Fruit fly (Drosophila melanogaster): ENCODE measurements around the gene CG4297.

Gene CG4297

DNA sequence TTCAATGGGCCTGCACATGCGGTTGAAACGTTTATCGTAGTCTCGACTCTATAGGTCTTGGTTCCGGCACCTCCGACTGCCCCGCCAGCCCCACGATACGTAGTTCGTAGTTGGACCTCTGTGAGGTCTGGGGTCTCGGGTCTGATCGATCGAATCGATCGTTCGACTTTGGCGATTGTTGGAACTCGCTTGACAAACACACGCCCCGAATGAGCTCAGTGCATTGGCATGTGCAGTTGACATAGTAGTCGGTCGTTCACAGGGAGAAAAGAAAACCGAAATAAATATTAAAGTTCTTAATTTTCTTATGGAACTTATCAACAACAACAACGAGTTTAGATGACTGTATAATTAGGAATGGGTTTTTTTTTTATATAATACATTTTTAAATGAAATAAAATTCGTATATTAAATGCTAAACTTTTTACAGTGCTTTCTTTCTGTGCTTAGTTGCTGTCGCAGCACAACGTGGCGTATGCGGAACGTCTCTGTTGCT is 36.6 kb downstream of the CG4297 start (continued):
- TF ChIP-seq Met (GFP tag; optimal IDR thresholded peaks at IDR 0.05) (peak; percentile 37), CG8632 (GFP tag; optimal IDR thresholded peaks at IDR 0.05) (peak; percentile 34), CG11294 (GFP tag; IDR thresholded peaks at IDR 0.05) (peak; percentile 35), lz (GFP tag; optimal IDR thresholded peaks at IDR 0.05) (no peak), Smox (GFP tag; optimal IDR thresholded peaks at IDR 0.05) (no peak), CG6792 (GFP tag; optimal IDR thresholded peaks at IDR 0.05) (peak; percentile 41), CG16779 (tag; optimal IDR thresholded peaks at IDR 0.05) (no peak), vri (GFP tag; optimal IDR thresholded peaks at IDR 0.05) (no peak)

DNA sequence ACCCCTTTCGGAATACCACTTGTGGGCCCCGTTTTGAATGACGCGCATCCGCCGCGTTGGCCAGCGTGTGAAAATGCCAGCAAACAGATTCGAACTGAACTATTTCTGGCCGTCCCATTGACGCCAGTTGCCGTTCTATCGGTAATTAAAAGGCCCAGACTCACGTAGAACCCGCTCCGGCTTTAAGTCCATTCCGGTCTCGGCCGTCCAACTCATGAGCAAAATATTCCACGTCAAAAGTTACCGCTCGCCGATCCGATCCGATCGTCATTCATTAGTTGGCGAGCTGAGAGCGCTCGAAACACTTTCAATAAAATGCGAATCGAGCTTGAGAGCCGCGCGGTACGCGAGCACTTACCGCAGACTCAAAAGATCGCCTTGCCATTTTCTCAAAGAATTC is 37.6 kb downstream of the CG4297 start:
- no peak for TF ChIP-seq fd59A (GFP tag; optimal IDR thresholded peaks at IDR 0.05)
- TF ChIP-seq CG11294 (GFP tag; IDR thresholded peaks at IDR 0.05), result no peak
- TF ChIP-seq ss (GFP tag; optimal IDR thresholded peaks at IDR 0.05), result no peak

DNA sequence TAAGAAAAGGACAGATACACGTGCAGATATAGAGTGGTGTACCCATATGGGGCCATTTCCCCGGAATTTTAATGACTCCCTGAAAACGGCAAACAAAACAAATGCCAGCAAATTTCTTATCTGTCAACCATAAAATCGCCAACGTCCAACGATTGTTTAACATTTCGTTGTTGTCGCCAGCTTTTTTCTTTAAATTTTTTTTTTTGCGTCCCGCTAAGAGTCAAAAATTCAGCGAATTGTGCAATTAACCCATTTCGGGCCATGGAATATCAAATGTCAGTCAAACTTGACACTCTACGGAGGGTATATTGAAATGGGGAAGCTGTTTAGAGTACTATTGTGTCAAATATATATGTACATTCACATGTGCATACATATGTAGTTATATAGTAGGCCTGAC is 39.9 kb downstream of the CG4297 start:
- TF ChIP-seq pdm3 (GFP tag; optimal IDR thresholded peaks at IDR 0.05) (no peak), Blimp-1 (GFP tag; optimal IDR thresholded peaks at IDR 0.05) (no peak), Eip78C (GFP tag) (peak; percentile 3), Hr39 (GFP tag; optimal IDR thresholded peaks at IDR 0.05) (no peak), Sox102F (GFP tag; optimal IDR thresholded peaks at IDR 0.05) (no peak), CG10669 (GFP tag; optimal IDR thresholded peaks at IDR 0.05) (no peak), svp (GFP tag) (peak; percentile 64), CG6792 (GFP tag; optimal IDR thresholded peaks at IDR 0.05) (no peak), vri (GFP tag; optimal IDR thresholded peaks at IDR 0.05) (peak; percentile 48), CG16779 (tag; optimal IDR thresholded peaks at IDR 0.05) (no peak), CG11762 (GFP tag; optimal IDR thresholded peaks at IDR 0.05; ENCODE audit: insufficient read depth) (no peak)

DNA sequence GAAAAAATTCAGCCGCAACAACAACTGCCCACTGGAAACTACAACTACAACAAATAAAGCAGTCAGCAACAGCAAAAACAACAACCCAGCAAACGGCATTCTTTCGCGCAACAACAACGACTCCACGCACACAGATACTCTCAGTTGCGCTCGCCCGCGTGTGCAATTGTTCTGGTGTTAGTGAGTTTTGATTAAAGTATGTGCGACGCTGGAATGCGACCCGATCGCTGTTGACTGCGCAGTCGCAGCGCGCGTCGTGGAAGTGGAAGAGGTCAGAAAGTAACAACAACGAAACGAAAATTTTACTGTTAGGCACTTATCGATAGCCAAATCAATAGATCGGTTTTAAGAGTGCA is 40.4 kb downstream of the CG4297 start:
- TF ChIP-seq dsx (GFP tag; optimal IDR thresholded peaks at IDR 0.05; ENCODE audit: poor library complexity, severe bottlenecking) (no peak), svp (GFP tag) (peak; percentile 73)

DNA sequence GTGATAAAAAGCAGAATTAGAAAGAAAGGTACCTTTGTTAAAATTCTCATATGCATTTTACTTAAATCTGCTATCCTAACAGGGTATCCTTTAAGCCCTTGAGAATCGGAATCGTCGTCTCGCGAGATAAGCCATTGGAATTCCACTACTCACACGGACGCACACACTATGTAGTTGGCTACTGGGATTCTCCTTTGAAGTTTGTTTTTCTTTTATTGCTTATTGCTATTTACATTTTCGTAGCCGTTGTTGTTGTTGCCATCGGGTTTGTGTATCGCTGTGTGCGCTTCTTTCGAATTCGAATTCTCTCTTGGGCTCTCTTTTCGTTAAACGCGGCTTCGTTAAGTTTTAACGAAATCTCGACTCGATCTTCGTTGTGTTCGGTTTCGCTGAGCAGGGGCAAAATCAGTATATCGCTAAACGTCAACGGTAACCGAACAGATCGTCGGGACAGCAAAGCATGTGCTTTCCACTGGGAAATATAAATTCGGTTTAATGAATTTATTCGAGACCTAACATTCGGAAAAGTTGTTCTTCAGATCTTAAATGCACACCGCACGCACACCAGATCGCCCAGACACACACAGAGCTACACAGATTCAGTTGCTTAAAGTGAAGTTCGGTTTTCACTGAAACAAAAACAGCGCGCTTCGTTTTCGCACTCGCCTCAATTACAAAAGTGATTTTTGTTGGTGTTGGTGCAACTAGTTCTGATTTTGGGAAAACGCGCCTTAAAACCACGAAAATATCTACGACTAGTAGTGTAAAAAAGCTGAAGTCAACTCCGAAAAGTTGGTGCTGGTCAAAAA is 41.0 kb downstream of the CG4297 start, which contains the start of gene ex:
ex (plus strand) TSS at position 408 of the 809 bp plus-strand sequence.
- TF ChIP-seq salr (GFP tag; optimal IDR thresholded peaks at IDR 0.05), result no peak
- peak; percentile 40 for TF ChIP-seq Met (GFP tag; optimal IDR thresholded peaks at IDR 0.05)
- peak; percentile 65 for TF ChIP-seq CG1621 (tag; optimal IDR thresholded peaks at IDR 0.05)
- TF ChIP-seq OdsH (GFP tag; optimal IDR thresholded peaks at IDR 0.05), result peak; percentile 21
- TF ChIP-seq Blimp-1 (GFP tag; optimal IDR thresholded peaks at IDR 0.05), result no peak
- peak; percentile 39 for TF ChIP-seq CG8632 (GFP tag; optimal IDR thresholded peaks at IDR 0.05)
- no peak for TF ChIP-seq Hr4 (GFP tag; optimal IDR thresholded peaks at IDR 0.05)
- TF ChIP-seq svp (GFP tag), result peak; percentile 77
- TF ChIP-seq pdm3 (GFP tag; optimal IDR thresholded peaks at IDR 0.05), result peak; percentile 17
- TF ChIP-seq fd59A (GFP tag; optimal IDR thresholded peaks at IDR 0.05), result peak; percentile 32
- TF ChIP-seq topi (GFP tag; optimal IDR thresholded peaks at IDR 0.05), result no peak
- peak; percentile 52 for TF ChIP-seq spab (GFP tag; optimal IDR thresholded peaks at IDR 0.05)
- peak; percentile 78 for TF ChIP-seq CG9139 (GFP tag; optimal IDR thresholded peaks at IDR 0.05)
- no peak for TF ChIP-seq CG6792 (GFP tag; optimal IDR thresholded peaks at IDR 0.05)
- TF ChIP-seq fkh (GFP tag; optimal IDR thresholded peaks at IDR 0.05), result peak; percentile 99
- TF ChIP-seq Eip75B (GFP tag; optimal IDR thresholded peaks at IDR 0.05), result no peak
- TF ChIP-seq Ets96B (tag; optimal IDR thresholded peaks at IDR 0.05), result peak; percentile 46
- TF ChIP-seq CG8319 (GFP tag; optimal IDR thresholded peaks at IDR 0.05), result no peak
- TF ChIP-seq CG11902 (GFP tag; optimal IDR thresholded peaks at IDR 0.05), result no peak
- TF ChIP-seq Eip78C (GFP tag), result peak; percentile 88
- peak; percentile 33 for TF ChIP-seq net (GFP tag; optimal IDR thresholded peaks at IDR 0.05)
- no peak for TF ChIP-seq Hr38 (GFP tag; optimal IDR thresholded peaks at IDR 0.05)
- no peak for TF ChIP-seq Gug (GFP tag; IDR thresholded peaks at IDR 0.05)
- TF ChIP-seq Hr39 (GFP tag; optimal IDR thresholded peaks at IDR 0.05), result no peak
- peak; percentile 71 to 75 for TF ChIP-seq ss (GFP tag; optimal IDR thresholded peaks at IDR 0.05)
- TF ChIP-seq CG6276 (GFP tag; optimal IDR thresholded peaks at IDR 0.05), result peak; percentile 67
- TF ChIP-seq CG3032 (tag; optimal IDR thresholded peaks at IDR 0.05), result peak; percentile 43
- peak; percentile 55 for TF ChIP-seq achi (GFP tag; optimal IDR thresholded peaks at IDR 0.05)
- TF ChIP-seq Sox14 (GFP tag; optimal IDR thresholded peaks at IDR 0.05), result peak; percentile 35
- peak; percentile 89 for TF ChIP-seq CG6163 (GFP tag; IDR thresholded peaks at IDR 0.05)
- no peak for TF ChIP-seq dac (GFP tag; optimal IDR thresholded peaks at IDR 0.05)

All from whole organism, prepupa.